Worm (Caenorhabditis elegans) whole organism, late embryonic: ENCODE results near the gene abf-4.

Experiments
- C38D4.7 ChIP-seq: fragments of 200-800 bp; sonication (Bioruptor generic); optimal IDR thresholded peaks from 2 replicates; lab custom pipeline; 2018; ENCODE audit warnings: mild to moderate bottlenecking, missing genetic modification characterization, moderate library complexity, missing compliant biosample characterization
- K02D7.2 ChIP-seq: sonication (generic microtip); optimal IDR thresholded peaks from 2 replicates; lab custom pipeline; 2017; ENCODE audit warnings: mild to moderate bottlenecking, missing genetic modification characterization, missing compliant biosample characterization
- K09A11.1 ChIP-seq: sonication (generic microtip); optimal IDR thresholded peaks from 2 replicates; lab custom pipeline; 2017; ENCODE audit warnings: antibody characterized with exemption, mild to moderate bottlenecking, missing genetic modification characterization, missing compliant biosample characterization; ENCODE audit not compliant: insufficient read depth
- ceh-14 ChIP-seq: sonication (generic microtip); optimal IDR thresholded peaks from 2 replicates; lab custom pipeline; 2016; ENCODE audit warnings: missing genotype, missing genetic modification characterization, missing compliant biosample characterization
- ceh-18 ChIP-seq: sonication (generic microtip); optimal IDR thresholded peaks from 2 replicates; lab custom pipeline; 2016; ENCODE audit warnings: missing genetic modification characterization, missing compliant biosample characterization
- ceh-19 ChIP-seq: fragments of 200-800 bp; sonication (Bioruptor generic); optimal IDR thresholded peaks from 2 replicates; lab custom pipeline; 2018; ENCODE audit warnings: mild to moderate bottlenecking, missing genetic modification characterization, missing compliant biosample characterization
- ceh-22 ChIP-seq: sonication (generic microtip); optimal IDR thresholded peaks from 2 replicates; lab custom pipeline; 2017; ENCODE audit warnings: missing biosample characterization, missing genetic modification characterization
- ceh-31 ChIP-seq: sonication (generic microtip); optimal IDR thresholded peaks from 2 replicates; lab custom pipeline; 2016; ENCODE audit warnings: missing genetic modification characterization, missing compliant biosample characterization
- ceh-34 ChIP-seq: sonication (generic microtip); optimal IDR thresholded peaks from 2 replicates; lab custom pipeline; 2016; ENCODE audit warnings: mild to moderate bottlenecking, missing genetic modification characterization, missing compliant biosample characterization
- ceh-45 ChIP-seq: fragments of 200-800 bp; sonication (Bioruptor generic); IDR thresholded peaks from 2 replicates; pipeline ENCODE4 v1.3.6; 2022; ENCODE audit warnings: missing genetic modification reagents, missing genetic modification characterization, missing compliant biosample characterization
- ceh-48 ChIP-seq: sonication (generic microtip); optimal IDR thresholded peaks from 2 replicates; lab custom pipeline; 2016; ENCODE audit warnings: missing genetic modification characterization, inconsistent platforms, missing compliant biosample characterization
- ceh-6 ChIP-seq: fragments of 200-800 bp; sonication (Bioruptor generic); optimal IDR thresholded peaks from 2 replicates; lab custom pipeline; 2018; ENCODE audit warnings: mild to moderate bottlenecking, missing genetic modification characterization, missing compliant biosample characterization
- ceh-9 ChIP-seq: sonication (generic microtip); optimal IDR thresholded peaks from 2 replicates; lab custom pipeline; 2016; ENCODE audit warnings: mild to moderate bottlenecking, missing genetic modification characterization, inconsistent platforms, missing compliant biosample characterization
- dmd-4 ChIP-seq: sonication (generic microtip); optimal IDR thresholded peaks from 2 replicates; lab custom pipeline; 2016; ENCODE audit warnings: borderline replicate concordance, missing genetic modification characterization, missing compliant biosample characterization
- fax-1 ChIP-seq: sonication (generic microtip); optimal IDR thresholded peaks from 2 replicates; lab custom pipeline; 2016; ENCODE audit warnings: missing genotype, missing genetic modification characterization, missing compliant biosample characterization
- gmeb-2 ChIP-seq: sonication (generic microtip); optimal IDR thresholded peaks from 2 replicates; lab custom pipeline; 2016; ENCODE audit warnings: missing genetic modification characterization, inconsistent platforms, missing compliant biosample characterization
- hlh-13 ChIP-seq: fragments of 200-800 bp; sonication (Bioruptor generic); optimal IDR thresholded peaks from 2 replicates; lab custom pipeline; 2018; ENCODE audit warnings: mild to moderate bottlenecking, missing genetic modification characterization, missing compliant biosample characterization
- hlh-15 ChIP-seq: sonication (generic microtip); optimal IDR thresholded peaks from 2 replicates; lab custom pipeline; 2016; ENCODE audit warnings: missing genetic modification characterization, missing compliant biosample characterization
- hlh-30 ChIP-seq: sonication (generic microtip); optimal IDR thresholded peaks from 2 replicates; lab custom pipeline; 2017; ENCODE audit warnings: antibody characterized with exemption, missing genetic modification characterization, missing compliant biosample characterization; ENCODE audit not compliant: insufficient read depth
- hlh-6 ChIP-seq: sonication (generic microtip); optimal IDR thresholded peaks from 2 replicates; lab custom pipeline; 2016; ENCODE audit warnings: missing genotype, missing genetic modification characterization, missing compliant biosample characterization
- hlh-8 ChIP-seq: sonication (generic microtip); optimal IDR thresholded peaks from 2 replicates; lab custom pipeline; 2016; ENCODE audit warnings: missing genotype, missing genetic modification characterization, missing compliant biosample characterization
- lim-6 ChIP-seq: sonication (generic microtip); optimal IDR thresholded peaks from 2 replicates; lab custom pipeline; 2016; ENCODE audit warnings: missing genetic modification characterization, missing compliant biosample characterization
- lin-11 ChIP-seq: fragments of 200-800 bp; sonication (Bioruptor generic); optimal IDR thresholded peaks from 2 replicates; lab custom pipeline; 2018; ENCODE audit warnings: mild to moderate bottlenecking, missing genetic modification characterization, missing compliant biosample characterization
- mec-3 ChIP-seq: sonication (generic microtip); optimal IDR thresholded peaks from 2 replicates; lab custom pipeline; 2016; ENCODE audit warnings: borderline replicate concordance, missing genetic modification characterization, missing compliant biosample characterization
- nhr-11 ChIP-seq: fragments of 150-350 bp; optimal IDR thresholded peaks from 2 replicates; lab custom pipeline; 2014; ENCODE audit warnings: missing biosample characterization, missing genetic modification characterization
- nhr-232 ChIP-seq: sonication (generic microtip); optimal IDR thresholded peaks from 2 replicates; lab custom pipeline; 2016; ENCODE audit warnings: missing genetic modification characterization, missing compliant biosample characterization
- pag-3 ChIP-seq: sonication (generic microtip); optimal IDR thresholded peaks from 2 replicates; lab custom pipeline; 2016; ENCODE audit warnings: missing compliant biosample characterization, missing genetic modification characterization, borderline replicate concordance
- pha-4 ChIP-seq: fragments of 150-350 bp; optimal IDR thresholded peaks from 2 replicates; lab custom pipeline; 2018; ENCODE audit warnings: missing biosample characterization, missing genetic modification reagents, missing genetic modification characterization
- pros-1 ChIP-seq: fragments of 150-350 bp; optimal IDR thresholded peaks from 2 replicates; lab custom pipeline; 2014; ENCODE audit warnings: missing biosample characterization, missing genetic modification reagents, missing genetic modification characterization
- ref-2 ChIP-seq: sonication (generic microtip); optimal IDR thresholded peaks from 2 replicates; lab custom pipeline; 2016; ENCODE audit warnings: missing genetic modification characterization, missing compliant biosample characterization
- rnt-1 ChIP-seq: sonication (generic microtip); optimal IDR thresholded peaks from 2 replicates; lab custom pipeline; 2016; ENCODE audit warnings: missing genetic modification characterization, missing compliant biosample characterization
- sox-2 ChIP-seq: fragments of 200-800 bp; sonication (Bioruptor generic); IDR thresholded peaks from 2 replicates; pipeline ENCODE4 v1.3.6; 2022; ENCODE audit warnings: missing genetic modification reagents, missing genetic modification characterization, missing compliant biosample characterization
- sox-4 ChIP-seq: sonication (generic microtip); optimal IDR thresholded peaks from 2 replicates; lab custom pipeline; 2017; ENCODE audit warnings: mild to moderate bottlenecking, missing genetic modification characterization, inconsistent platforms, missing compliant biosample characterization
- syd-9 ChIP-seq: sonication (generic microtip); optimal IDR thresholded peaks from 2 replicates; lab custom pipeline; 2016; ENCODE audit warnings: mild to moderate bottlenecking, missing genetic modification characterization, moderate library complexity, missing compliant biosample characterization
- tbx-2 ChIP-seq: sonication (generic microtip); optimal IDR thresholded peaks from 2 replicates; lab custom pipeline; 2016; ENCODE audit warnings: missing genetic modification characterization, missing compliant biosample characterization
- ttx-3 ChIP-seq: sonication (generic microtip); optimal IDR thresholded peaks from 2 replicates; lab custom pipeline; 2016; ENCODE audit warnings: missing genetic modification reagents, missing genetic modification characterization, missing compliant biosample characterization
- unc-3 ChIP-seq, 2 experiments: fragments of 200-800 bp in 1 of 2; sonication (Bioruptor generic) in 1 of 2; sonication (generic microtip) in 1 of 2; conservative IDR thresholded peaks in 1 of 2; optimal IDR thresholded peaks in 1 of 2; 2 replicates each; pipeline versions ENCODE4 v1.3.6 to Lab custom; 2016 to 2022; ENCODE audit warnings: missing compliant biosample characterization in 2 of 2, missing genetic modification characterization in 2 of 2, missing genetic modification reagents in 1 of 2
- unc-42 ChIP-seq: sonication (generic microtip); optimal IDR thresholded peaks from 2 replicates; lab custom pipeline; 2016; ENCODE audit warnings: missing genotype, missing genetic modification characterization, missing compliant biosample characterization
- unc-86 ChIP-seq: sonication (generic microtip); optimal IDR thresholded peaks from 2 replicates; lab custom pipeline; 2016; ENCODE audit warnings: missing genetic modification characterization, missing compliant biosample characterization
- zip-5 ChIP-seq: sonication (generic microtip); optimal IDR thresholded peaks from 2 replicates; lab custom pipeline; 2016; ENCODE audit warnings: missing genetic modification characterization, missing compliant biosample characterization
- ztf-16 ChIP-seq: sonication (generic microtip); optimal IDR thresholded peaks from 2 replicates; lab custom pipeline; 2017; ENCODE audit warnings: missing genetic modification characterization, missing compliant biosample characterization

Gene abf-4

DNA sequence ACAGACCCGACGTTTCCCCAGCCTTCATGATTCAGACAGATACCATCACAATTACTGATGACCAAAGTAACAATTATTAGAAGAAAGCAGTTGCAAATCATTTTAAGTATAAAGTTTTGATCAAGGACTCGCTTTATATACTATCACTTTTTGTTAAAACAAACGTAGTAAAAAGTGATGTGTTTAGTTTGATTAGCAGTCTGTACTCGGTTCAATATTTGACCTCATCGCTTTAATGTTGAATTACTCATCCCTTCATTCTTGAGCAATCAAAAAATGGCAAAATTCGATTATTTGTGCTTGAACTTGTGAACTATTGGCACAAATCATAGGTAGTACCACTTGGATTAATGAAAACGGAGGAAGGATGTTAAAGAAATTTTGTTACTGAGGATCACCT is at the start of gene abf-4:
Gene abf-4, minus strand, starts transcription at position 101 of the 400 bp plus-strand sequence.
- TF ChIP-seq C38D4.7 (GFP tag; lab: Kevin White, UChicago) (no peak), pha-4 (tag; lab: Kevin White, UChicago) (no peak), ceh-6 (GFP tag; lab: Kevin White, UChicago) (no peak), sox-2 (no peak), zip-5 (tag; lab: Kevin White, UChicago) (no peak), unc-42 (tag; lab: Kevin White, UChicago) (no peak), ceh-22 (tag; lab: Kevin White, UChicago) (no peak), K09A11.1 (no peak), ceh-31 (tag; lab: Kevin White, UChicago) (no peak), ceh-34 (tag; lab: Kevin White, UChicago) (no peak), hlh-13 (no peak), ceh-14 (tag; lab: Kevin White, UChicago) (no peak), lim-6 (tag; lab: Kevin White, UChicago) (no peak), nhr-11 (tag; lab: Kevin White, UChicago) (no peak), ztf-16 (tag; lab: Kevin White, UChicago) (no peak), tbx-2 (tag; lab: Kevin White, UChicago) (no peak), syd-9 (tag; lab: Kevin White, UChicago) (no peak), fax-1 (tag; lab: Kevin White, UChicago) (no peak), unc-86 (tag; lab: Kevin White, UChicago) (no peak), sox-4 (tag; lab: Kevin White, UChicago) (no peak)

DNA sequence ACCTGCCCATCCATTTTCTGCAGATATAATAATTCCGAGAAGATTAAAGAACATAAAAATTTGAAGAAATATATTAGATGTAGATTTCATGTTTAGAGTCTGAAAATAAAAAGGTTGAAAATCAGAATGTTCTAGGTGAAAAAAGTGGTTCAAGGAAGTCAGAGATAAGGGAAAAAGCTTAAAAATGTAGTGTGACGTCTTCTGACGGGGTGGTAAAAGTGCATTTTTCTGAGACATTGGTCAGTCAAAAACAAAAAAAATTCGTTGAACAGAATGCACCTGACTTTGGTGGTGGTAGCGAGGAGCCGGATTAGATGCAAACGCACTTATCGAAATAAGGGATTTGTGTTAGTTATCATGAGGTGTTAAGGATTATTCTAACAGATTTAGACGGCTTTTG is 48.4 kb upstream of the abf-4 start, which contains the start of gene F46B3.23:
Gene F46B3.23, minus strand, starts transcription at position 101 of the 400 bp plus-strand sequence.
- no peak for TF ChIP-seq ceh-22 (tag; lab: Kevin White, UChicago)
- TF ChIP-seq ceh-18 = no peak
- TF ChIP-seq ceh-9 (tag; lab: Kevin White, UChicago) = no peak
- TF ChIP-seq ceh-6 (GFP tag; lab: Kevin White, UChicago) = no peak
- TF ChIP-seq ttx-3 (tag; lab: Kevin White, UChicago) = no peak
- no peak for TF ChIP-seq hlh-8 (tag; lab: Kevin White, UChicago)
- TF ChIP-seq ceh-48 = no peak
- TF ChIP-seq hlh-15 (tag; lab: Kevin White, UChicago) = no peak
- no peak for TF ChIP-seq lim-6 (tag; lab: Kevin White, UChicago)
- TF ChIP-seq ref-2 = no peak
- TF ChIP-seq hlh-30 (tag; lab: Kevin White, UChicago) = no peak
- TF ChIP-seq unc-3 (GFP tag; conservative IDR thresholded peaks at IDR 0.05; lab: Robert Waterston, UW) = no peak
- TF ChIP-seq unc-3 (tag; optimal IDR thresholded peaks at IDR 0.05; lab: Kevin White, UChicago) = no peak
- no peak for TF ChIP-seq rnt-1 (tag; lab: Kevin White, UChicago)

DNA sequence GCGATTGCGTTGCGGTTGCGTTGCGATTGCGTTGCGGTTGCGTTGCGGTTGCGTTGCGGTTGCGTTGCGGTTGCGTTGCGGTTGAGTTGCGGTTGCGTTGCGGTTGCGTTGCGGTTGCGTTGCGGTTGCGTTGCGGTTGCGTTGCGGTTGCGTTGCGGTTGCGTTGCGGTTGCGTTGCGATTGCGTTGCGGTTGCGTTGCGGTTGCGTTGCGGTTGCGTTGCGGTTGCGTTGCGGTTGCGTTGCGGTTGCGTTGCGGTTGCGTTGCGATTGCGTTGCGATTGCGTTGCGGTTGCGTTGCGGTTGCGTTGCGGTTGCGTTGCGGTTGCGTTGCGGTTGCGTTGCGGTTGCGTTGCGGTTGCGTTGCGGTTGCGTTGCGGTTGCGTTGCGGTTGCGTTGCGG is 47.6 kb upstream of the abf-4 start:
- TF ChIP-seq rnt-1 (tag; lab: Kevin White, UChicago) = peak; percentile 85

DNA sequence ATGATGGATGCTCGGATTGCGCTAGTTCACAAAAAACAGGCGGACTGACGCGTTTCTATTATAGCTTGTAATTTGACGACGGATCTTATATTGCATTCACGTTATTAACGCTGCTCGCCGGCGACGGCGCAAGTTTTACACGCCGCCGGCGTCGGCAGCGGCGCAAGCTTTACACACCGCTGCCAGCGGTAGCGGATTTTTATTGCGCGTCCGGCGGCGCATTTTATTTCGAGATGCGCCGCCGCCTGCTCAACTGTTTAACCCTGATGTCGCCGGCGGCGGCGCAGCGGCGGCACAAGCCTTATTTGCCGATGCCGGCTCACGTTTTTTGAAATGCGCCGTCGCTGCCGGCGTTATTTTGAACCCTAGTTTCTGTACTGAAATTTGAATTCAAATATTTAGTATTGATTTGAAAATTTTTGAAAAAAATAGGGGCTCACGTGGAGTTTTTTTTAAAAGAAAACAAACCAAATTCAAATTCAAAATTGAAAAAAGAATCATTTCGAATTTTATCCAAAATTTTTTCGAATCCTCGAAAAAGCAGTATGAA is 46.5 kb upstream of the abf-4 start, which contains the start of gene ttr-57:
Gene ttr-57, plus strand, starts transcription at position 500 of the 550 bp plus-strand sequence.
- TF ChIP-seq lin-11 (no peak), mec-3 (tag; lab: Kevin White, UChicago) (no peak), pha-4 (tag; lab: Kevin White, UChicago) (no peak), C38D4.7 (GFP tag; lab: Kevin White, UChicago) (no peak), hlh-6 (tag; lab: Kevin White, UChicago) (no peak), gmeb-2 (no peak), syd-9 (tag; lab: Kevin White, UChicago) (no peak), ceh-45 (no peak), hlh-15 (tag; lab: Kevin White, UChicago) (no peak), dmd-4 (tag; lab: Kevin White, UChicago) (no peak), pag-3 (no peak), ceh-19 (no peak), pros-1 (tag; lab: Kevin White, UChicago) (no peak), nhr-11 (tag; lab: Kevin White, UChicago) (no peak), nhr-232 (no peak), K02D7.2 (tag; lab: Kevin White, UChicago) (no peak)
